Fruit fly (Drosophila melanogaster) S2 (cell line): ENCODE measurements around the gene CG12379.

Experiments
- CG8478 ChIP-seq: fragments of >200 bp; optimal IDR thresholded peaks from 2 replicates; lab custom pipeline; 2018
- CTCF ChIP-seq, 2 experiments: fragments of >200 bp; optimal IDR thresholded peaks; 2 replicates each; lab custom pipeline; 2018

- TF ChIP-seq CG8478 (lab: Kevin White, UChicago), result no peak
- TF ChIP-seq CTCF (optimal IDR thresholded peaks at IDR 0.05; lab: Kevin White, UChicago), result no peak
Observed at dm6 chrX:15740881-15741280, 7.1 kb upstream of the CG12379 start.
